Worm (Caenorhabditis elegans) whole organism, young adult: ENCODE results near the gene arf-5.
A peak's percentile ranks its signal among the peaks of the same experiment; 100 is the strongest.

ENCODE experiments used
- B0336.3 ChIP-seq: fragments of 200-800 bp; sonication (Bioruptor generic); IDR thresholded peaks from 2 replicates; pipeline ENCODE4 v1.3.6; 2022; ENCODE audit warnings: missing genetic modification characterization, missing compliant biosample characterization
- C06A6.2 ChIP-seq: fragments of 200-800 bp; sonication (Bioruptor generic); conservative IDR thresholded peaks from 2 replicates; pipeline ENCODE4 v1.3.6; 2022; ENCODE audit warnings: missing genetic modification characterization, missing compliant biosample characterization
- C17E4.6 ChIP-seq: fragments of 200-800 bp; sonication (Bioruptor generic); IDR thresholded peaks from 2 replicates; pipeline ENCODE4 v1.3.6; 2022; ENCODE audit warnings: missing genetic modification reagents, missing genetic modification characterization, missing compliant biosample characterization
- F10E7.11 ChIP-seq: sonication (generic microtip); optimal IDR thresholded peaks from 2 replicates; lab custom pipeline; 2017; ENCODE audit warnings: mild to moderate bottlenecking, missing genetic modification characterization, moderate library complexity, missing compliant biosample characterization
- K11D2.4 ChIP-seq: fragments of 200-800 bp; sonication (Bioruptor generic); IDR thresholded peaks from 2 replicates; pipeline ENCODE4 v1.3.6; 2022; ENCODE audit warnings: missing genetic modification reagents, missing genetic modification characterization, missing compliant biosample characterization
- T07F8.4 ChIP-seq: sonication (generic microtip); optimal IDR thresholded peaks from 2 replicates; lab custom pipeline; 2016; ENCODE audit warnings: mild to moderate bottlenecking, missing genetic modification characterization, moderate library complexity, missing compliant biosample characterization
- T26A5.8 ChIP-seq: sonication (generic microtip); optimal IDR thresholded peaks from 2 replicates; lab custom pipeline; 2016; ENCODE audit warnings: missing genetic modification characterization, missing compliant biosample characterization
- Y53G8AR.9 ChIP-seq: fragments of 200-800 bp; sonication (Bioruptor generic); conservative IDR thresholded peaks from 2 replicates; pipeline ENCODE4 v1.3.6; 2022; ENCODE audit warnings: missing genetic modification reagents, missing genetic modification characterization, missing compliant biosample characterization
- Y95B8A.8 ChIP-seq: fragments of 200-800 bp; sonication (Bioruptor generic); IDR thresholded peaks from 2 replicates; pipeline ENCODE4 v1.3.6; 2022; ENCODE audit warnings: missing genetic modification reagents, missing genetic modification characterization, missing compliant biosample characterization
- ZK185.1 ChIP-seq: sonication (generic microtip); optimal IDR thresholded peaks from 2 replicates; lab custom pipeline; 2016; ENCODE audit warnings: mild to moderate bottlenecking, missing genetic modification characterization, missing compliant biosample characterization; ENCODE audit not compliant: poor library complexity, severe bottlenecking
- akir-1 ChIP-seq: fragments of 200-800 bp; sonication (Bioruptor generic); optimal IDR thresholded peaks from 2 replicates; lab custom pipeline; 2018; ENCODE audit warnings: mild to moderate bottlenecking, missing genetic modification characterization, moderate library complexity, missing compliant biosample characterization
- atf-7 ChIP-seq: sonication (generic microtip); optimal IDR thresholded peaks from 2 replicates; lab custom pipeline; 2017; ENCODE audit warnings: mild to moderate bottlenecking, missing genetic modification characterization, missing compliant biosample characterization
- attf-5 ChIP-seq: fragments of 200-800 bp; sonication (Bioruptor generic); optimal IDR thresholded peaks from 2 replicates; lab custom pipeline; 2018; ENCODE audit warnings: mild to moderate bottlenecking, missing genetic modification characterization, missing compliant biosample characterization
- bed-2 ChIP-seq: fragments of 200-800 bp; sonication (Bioruptor generic); IDR thresholded peaks from 2 replicates; pipeline ENCODE4 v1.3.6; 2022; ENCODE audit warnings: missing genetic modification reagents, missing genetic modification characterization, missing compliant biosample characterization
- cebp-1 ChIP-seq, 2 experiments: fragments of 200-800 bp in 1 of 2; sonication (Bioruptor generic) in 1 of 2; sonication (generic microtip) in 1 of 2; IDR thresholded peaks in 1 of 2; optimal IDR thresholded peaks in 1 of 2; 2 replicates each; pipeline versions ENCODE4 v1.3.6 to Lab custom; 2017 to 2022; ENCODE audit warnings: missing compliant biosample characterization in 2 of 2, missing genetic modification characterization in 2 of 2, mild to moderate bottlenecking in 1 of 2, missing genetic modification reagents in 1 of 2, moderate library complexity in 1 of 2
- ceh-100 ChIP-seq: fragments of 200-800 bp; sonication (Bioruptor generic); IDR thresholded peaks from 2 replicates; pipeline ENCODE4 v1.3.6; 2022; ENCODE audit warnings: missing genetic modification reagents, missing genetic modification characterization, missing compliant biosample characterization
- ceh-58 ChIP-seq: fragments of 200-800 bp; sonication (Bioruptor generic); IDR thresholded peaks from 2 replicates; pipeline ENCODE4 v1.3.6; 2022; ENCODE audit warnings: missing genetic modification characterization, missing compliant biosample characterization
- ceh-79 ChIP-seq: sonication (generic microtip); optimal IDR thresholded peaks from 2 replicates; lab custom pipeline; 2017; ENCODE audit warnings: mild to moderate bottlenecking, missing genetic modification characterization, missing compliant biosample characterization
- efl-1 ChIP-seq: fragments of 150-350 bp; optimal IDR thresholded peaks from 2 replicates; lab custom pipeline; 2014; ENCODE audit warnings: missing biosample characterization, missing genetic modification reagents, missing genetic modification characterization
- egl-44 ChIP-seq: fragments of 200-800 bp; sonication (Bioruptor generic); IDR thresholded peaks from 2 replicates; pipeline ENCODE4 v1.3.6; 2022; ENCODE audit warnings: missing genetic modification reagents, missing genetic modification characterization, missing compliant biosample characterization
- egrh-3 ChIP-seq: fragments of 200-800 bp; sonication (Bioruptor generic); IDR thresholded peaks from 2 replicates; pipeline ENCODE4 v1.3.6; 2022; ENCODE audit warnings: missing genetic modification reagents, missing genetic modification characterization, missing compliant biosample characterization
- ets-4 ChIP-seq: fragments of 200-800 bp; sonication (Bioruptor generic); optimal IDR thresholded peaks from 2 replicates; lab custom pipeline; 2018; ENCODE audit warnings: mild to moderate bottlenecking, missing genetic modification characterization, missing compliant biosample characterization
- fkh-3 ChIP-seq: sonication (generic microtip); optimal IDR thresholded peaks from 2 replicates; lab custom pipeline; 2016; ENCODE audit warnings: mild to moderate bottlenecking, missing genetic modification characterization, missing compliant biosample characterization
- gei-17 ChIP-seq: fragments of 200-800 bp; sonication (Bioruptor generic); optimal IDR thresholded peaks from 2 replicates; lab custom pipeline; 2018; ENCODE audit warnings: mild to moderate bottlenecking, missing genetic modification characterization, missing compliant biosample characterization
- hlh-12 ChIP-seq: sonication (generic microtip); optimal IDR thresholded peaks from 2 replicates; lab custom pipeline; 2016; ENCODE audit warnings: missing genetic modification characterization, missing compliant biosample characterization
- let-607 ChIP-seq, 2 experiments: fragments of 200-800 bp in 1 of 2; sonication (Bioruptor generic) in 1 of 2; sonication (generic microtip) in 1 of 2; optimal IDR thresholded peaks; 2 replicates each; lab custom pipeline; 2016 to 2018; ENCODE audit warnings: mild to moderate bottlenecking in 2 of 2, missing compliant biosample characterization in 2 of 2, missing genetic modification characterization in 2 of 2, moderate library complexity in 2 of 2, missing genotype in 1 of 2
- lin-35 ChIP-seq, 3 experiments: fragments of 150-350 bp in 2 of 3; sonication (generic microtip) in 1 of 3; optimal IDR thresholded peaks; 2 replicates each; lab custom pipeline; 2014 to 2018; ENCODE audit warnings: missing biosample characterization in 3 of 3, missing genetic modification characterization in 3 of 3, missing genetic modification reagents in 3 of 3
- lin-40 ChIP-seq: sonication (generic microtip); optimal IDR thresholded peaks from 2 replicates; lab custom pipeline; 2016; ENCODE audit warnings: missing genetic modification characterization, mild to moderate bottlenecking, missing compliant biosample characterization, missing genotype, missing genetic modification reagents
- lir-1 ChIP-seq: fragments of 200-800 bp; sonication (Bioruptor generic); conservative IDR thresholded peaks from 2 replicates; pipeline ENCODE4 v1.3.6; 2022; ENCODE audit warnings: missing genetic modification reagents, missing genetic modification characterization, missing compliant biosample characterization
- madf-10 ChIP-seq: sonication (generic microtip); optimal IDR thresholded peaks from 2 replicates; lab custom pipeline; 2016; ENCODE audit warnings: mild to moderate bottlenecking, missing genetic modification characterization, missing compliant biosample characterization
- madf-3 ChIP-seq: fragments of 200-800 bp; sonication (Bioruptor generic); IDR thresholded peaks from 2 replicates; pipeline ENCODE4 v1.3.6; 2022; ENCODE audit warnings: missing genetic modification reagents, missing genetic modification characterization, missing compliant biosample characterization
- mes-4 ChIP-seq: sonication (generic microtip); optimal IDR thresholded peaks from 2 replicates; lab custom pipeline; 2016; ENCODE audit warnings: missing genotype, missing genetic modification characterization, missing compliant biosample characterization
- nfya-1 ChIP-seq: sonication (generic microtip); optimal IDR thresholded peaks from 2 replicates; lab custom pipeline; 2017; ENCODE audit warnings: antibody characterized with exemption, missing compliant biosample characterization, missing genetic modification characterization, borderline replicate concordance; ENCODE audit not compliant: insufficient read depth
- nhr-27 ChIP-seq: fragments of 200-800 bp; sonication (Bioruptor generic); optimal IDR thresholded peaks from 2 replicates; lab custom pipeline; 2018; ENCODE audit warnings: mild to moderate bottlenecking, missing genetic modification characterization, moderate library complexity, missing compliant biosample characterization
- nhr-80 ChIP-seq: sonication (generic microtip); optimal IDR thresholded peaks from 2 replicates; lab custom pipeline; 2016; ENCODE audit warnings: missing genetic modification characterization, missing compliant biosample characterization
- pha-4 ChIP-seq: fragments of 150-350 bp; sonication (generic microtip); optimal IDR thresholded peaks from 2 replicates; lab custom pipeline; 2014; ENCODE audit warnings: missing biosample characterization, missing genetic modification reagents, missing genetic modification characterization
- repo-1 ChIP-seq: sonication (generic microtip); optimal IDR thresholded peaks from 2 replicates; lab custom pipeline; 2017; ENCODE audit warnings: mild to moderate bottlenecking, missing genetic modification characterization, missing compliant biosample characterization
- snpc-1.1 ChIP-seq: sonication (generic microtip); optimal IDR thresholded peaks from 2 replicates; lab custom pipeline; 2017; ENCODE audit warnings: missing genetic modification characterization, mild to moderate bottlenecking, missing compliant biosample characterization, antibody characterized with exemption, moderate library complexity, missing genotype, missing genetic modification reagents; ENCODE audit not compliant: insufficient read depth
- somi-1 ChIP-seq: fragments of 200-800 bp; sonication (Bioruptor generic); optimal IDR thresholded peaks from 2 replicates; lab custom pipeline; 2018; ENCODE audit warnings: mild to moderate bottlenecking, missing genetic modification characterization, missing compliant biosample characterization
- tbp1 ChIP-seq: fragments of 200-800 bp; sonication (Bioruptor generic); optimal IDR thresholded peaks from 2 replicates; lab custom pipeline; 2018; ENCODE audit warnings: mild to moderate bottlenecking, missing genetic modification characterization, missing compliant biosample characterization
- tbx-9 ChIP-seq: sonication (generic microtip); optimal IDR thresholded peaks from 2 replicates; lab custom pipeline; 2016; ENCODE audit warnings: borderline replicate concordance, missing genetic modification characterization, inconsistent platforms, missing compliant biosample characterization
- ztf-26 ChIP-seq: sonication (generic microtip); optimal IDR thresholded peaks from 2 replicates; lab custom pipeline; 2017; ENCODE audit warnings: missing genetic modification characterization, missing compliant biosample characterization
- ztf-6 ChIP-seq: fragments of 200-800 bp; sonication (Bioruptor generic); IDR thresholded peaks from 2 replicates; pipeline ENCODE4 v1.3.6; 2022; ENCODE audit warnings: missing genetic modification reagents, missing genetic modification characterization, missing compliant biosample characterization

The arf-5 gene

ce11 chrIV:8023861-8024260 lies 41.5 kb downstream of the arf-5 start:
- TF ChIP-seq snpc-1.1 (tag; lab: Kevin White, UChicago) (no peak), T26A5.8 (no peak), nhr-80 (tag; lab: Kevin White, UChicago) (peak; percentile 48)

- TF ChIP-seq let-607 (tag; optimal IDR thresholded peaks at IDR 0.05; lab: Kevin White, UChicago) (peak; percentile 63 to 89), egl-44 (no peak), nfya-1 (tag; lab: Kevin White, UChicago) (no peak), pha-4 (tag; lab: Kevin White, UChicago) (no peak), repo-1 (tag; lab: Kevin White, UChicago) (no peak), ets-4 (GFP tag; lab: Kevin White, UChicago) (no peak), ceh-100 (GFP tag; lab: Robert Waterston, UW) (no peak), ZK185.1 (no peak), gei-17 (GFP tag; lab: Kevin White, UChicago) (no peak), attf-5 (GFP tag; lab: Kevin White, UChicago) (no peak), fkh-3 (no peak), atf-7 (peak; percentile 21), akir-1 (GFP tag; lab: Kevin White, UChicago) (no peak), egrh-3 (GFP tag; lab: Robert Waterston, UW) (no peak), C17E4.6 (no peak), B0336.3 (no peak), lin-40 (tag; lab: Kevin White, UChicago) (peak; percentile 17), ztf-6 (no peak), Y53G8AR.9 (no peak), ceh-79 (no peak), T07F8.4 (tag; lab: Kevin White, UChicago) (no peak), C06A6.2 (GFP tag; lab: Robert Waterston, UW) (no peak), nhr-80 (tag; lab: Kevin White, UChicago) (peak; percentile 80)
These were observed 44.0 kb downstream of the arf-5 start for ce11 chrIV:8026361-8026760.

- no peak for TF ChIP-seq mes-4
- TF ChIP-seq efl-1 (GFP tag; lab: Kevin White, UChicago) = no peak
- TF ChIP-seq Y95B8A.8 (GFP tag; lab: Robert Waterston, UW) = no peak
- TF ChIP-seq lir-1 = no peak
- TF ChIP-seq ceh-100 (GFP tag; lab: Robert Waterston, UW) = no peak
- TF ChIP-seq tbp1 = no peak
- TF ChIP-seq ztf-26 (tag; lab: Kevin White, UChicago) = no peak
- TF ChIP-seq ceh-58 = no peak
- no peak for TF ChIP-seq cebp-1 (GFP tag; IDR thresholded peaks at IDR 0.05; lab: Robert Waterston, UW)
- TF ChIP-seq cebp-1 (tag; optimal IDR thresholded peaks at IDR 0.05; lab: Kevin White, UChicago) = no peak
These were observed 45.1 kb downstream of the arf-5 start for ce11 chrIV:8027293-8027866.

ce11 chrIV:8028372-8028771 lies 46.0 kb downstream of the arf-5 start:
- TF ChIP-seq tbx-9 (tag; lab: Kevin White, UChicago) = no peak
- TF ChIP-seq let-607 (tag; optimal IDR thresholded peaks at IDR 0.05; lab: Kevin White, UChicago) = no peak
- TF ChIP-seq nhr-27 (tag; lab: Kevin White, UChicago) = no peak
- peak; percentile 84 for TF ChIP-seq ztf-26 (tag; lab: Kevin White, UChicago)
- TF ChIP-seq lin-40 (tag; lab: Kevin White, UChicago) = peak; percentile 63
- no peak for TF ChIP-seq bed-2 (GFP tag; lab: Robert Waterston, UW)
- TF ChIP-seq madf-3 (GFP tag; lab: Robert Waterston, UW) = no peak
- no peak for TF ChIP-seq pha-4 (tag; lab: Kevin White, UChicago)
- TF ChIP-seq K11D2.4 (GFP tag; lab: Robert Waterston, UW) = 0 out of 2 replicates have a peak, but pooled peaks have one; percentile 16
- no peak for TF ChIP-seq lin-35 (GFP tag; optimal IDR thresholded peaks at IDR 0.05; lab: Kevin White, UChicago)
- TF ChIP-seq C17E4.6 = no peak
- TF ChIP-seq egrh-3 (GFP tag; lab: Robert Waterston, UW) = no peak
- TF ChIP-seq nhr-80 (tag; lab: Kevin White, UChicago) = peak; percentile 71
- no peak for TF ChIP-seq hlh-12 (tag; lab: Kevin White, UChicago)
- peak; percentile 86 for TF ChIP-seq somi-1 (GFP tag; lab: Kevin White, UChicago)
- TF ChIP-seq F10E7.11 = no peak
- no peak for TF ChIP-seq atf-7
- no peak for TF ChIP-seq madf-10 (tag; lab: Kevin White, UChicago)
